Worm (Caenorhabditis elegans) whole organism, L4 larva: ENCODE measurements around the gene Y81B9A.4.

Experiments used
- F44E2.7 ChIP-seq: fragments of 200-800 bp; sonication (Bioruptor generic); IDR thresholded peaks from 2 replicates; pipeline ENCODE4 v2.1.2; 2022; ENCODE audit warnings: missing genetic modification characterization, missing compliant biosample characterization
- attf-4 ChIP-seq: sonication (generic microtip); optimal IDR thresholded peaks from 3 replicates; lab custom pipeline; 2017; ENCODE audit warnings: missing biosample characterization, missing genetic modification characterization
- ceh-32 ChIP-seq: sonication (generic microtip); optimal IDR thresholded peaks from 2 replicates; lab custom pipeline; 2016; ENCODE audit warnings: mild to moderate bottlenecking, missing genetic modification characterization, missing compliant biosample characterization; ENCODE audit not compliant: poor library complexity
- dve-1 ChIP-seq: sonication (generic microtip); optimal IDR thresholded peaks from 2 replicates; lab custom pipeline; 2017; ENCODE audit warnings: antibody characterized with exemption, mild to moderate bottlenecking, missing genetic modification characterization, missing compliant biosample characterization; ENCODE audit not compliant: insufficient read depth
- lin-13 ChIP-seq: fragments of 150-350 bp; optimal IDR thresholded peaks from 2 replicates; lab custom pipeline; 2014; ENCODE audit warnings: missing biosample characterization, missing genetic modification reagents, missing genetic modification characterization
- mdl-1 ChIP-seq, 2 experiments: fragments of 150-350 bp in 1 of 2; sonication (generic microtip) in 1 of 2; optimal IDR thresholded peaks; 2 replicates each; lab custom pipeline; 2014 to 2017; ENCODE audit warnings: missing biosample characterization in 2 of 2, missing genetic modification characterization in 2 of 2
- nhr-237 ChIP-seq: sonication (generic microtip); optimal IDR thresholded peaks from 2 replicates; lab custom pipeline; 2017; ENCODE audit warnings: missing biosample characterization, missing genetic modification characterization
- nhr-41 ChIP-seq: fragments of 200-800 bp; sonication (Bioruptor generic); IDR thresholded peaks from 2 replicates; pipeline ENCODE4 v1.3.6; 2022; ENCODE audit warnings: missing genetic modification reagents, missing genetic modification characterization, missing compliant biosample characterization
- nhr-6 ChIP-seq: fragments of 150-350 bp; optimal IDR thresholded peaks from 2 replicates; lab custom pipeline; 2014; ENCODE audit warnings: missing biosample characterization, missing genetic modification characterization
- nhr-77 ChIP-seq: fragments of 150-350 bp; optimal IDR thresholded peaks from 2 replicates; lab custom pipeline; 2014; ENCODE audit warnings: missing biosample characterization, missing genetic modification characterization
- snpc-4 ChIP-seq: fragments of 150-350 bp; optimal IDR thresholded peaks from 2 replicates; lab custom pipeline; 2014; ENCODE audit warnings: missing biosample characterization, missing genetic modification characterization
- unc-62 ChIP-seq, 3 experiments: fragments of 150-350 bp in 1 of 3; sonication (generic microtip); optimal IDR thresholded peaks in 2 of 3; peaks in 1 of 3; 1 replicate in 1 of 3; 2 replicates in 2 of 3; lab custom pipeline; 2014 to 2017; ENCODE audit warnings: missing biosample characterization in 3 of 3, missing genetic modification characterization in 3 of 3, missing genetic modification reagents in 3 of 3, missing genotype in 1 of 3
- zag-1 ChIP-seq: fragments of 150-350 bp; optimal IDR thresholded peaks from 2 replicates; lab custom pipeline; 2014; ENCODE audit warnings: missing biosample characterization, missing genetic modification characterization
- ztf-11 ChIP-seq: fragments of 150-350 bp; optimal IDR thresholded peaks from 2 replicates; lab custom pipeline; 2014; ENCODE audit warnings: missing biosample characterization, missing genetic modification characterization

DNA sequence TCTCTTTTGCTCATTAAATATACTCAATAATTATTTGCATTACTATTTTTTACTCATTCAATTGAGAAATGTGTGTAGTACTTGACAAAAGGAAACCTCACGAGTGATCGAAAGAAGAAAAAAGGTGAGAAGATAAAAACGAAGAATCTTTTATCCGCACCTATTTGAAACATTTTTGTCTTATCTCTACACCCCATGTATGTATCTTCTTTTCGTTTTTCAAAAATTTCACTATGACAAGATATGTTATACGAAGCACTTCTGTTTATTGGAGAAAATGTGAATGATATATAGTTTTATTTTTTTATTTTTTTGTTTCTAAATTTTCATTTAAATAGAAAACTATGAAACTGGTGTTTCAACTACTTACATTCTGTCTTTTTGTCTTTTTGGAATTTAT lies 24.3 kb upstream of the Y81B9A.4 start:
- TF ChIP-seq nhr-237 (tag; lab: Kevin White, UChicago) = no peak
- no peak for TF ChIP-seq attf-4
- no peak for TF ChIP-seq mdl-1 (tag; optimal IDR thresholded peaks at IDR 0.05; lab: Kevin White, UChicago)
- no peak for TF ChIP-seq ceh-32
- TF ChIP-seq lin-13 (GFP tag; lab: Kevin White, UChicago) = no peak
- TF ChIP-seq dve-1 (tag; lab: Kevin White, UChicago) = no peak
- TF ChIP-seq F44E2.7 (GFP tag; lab: Robert Waterston, UW) = no peak
- TF ChIP-seq nhr-77 (tag; lab: Kevin White, UChicago) = no peak
- peak in 1 of 2 experiments; percentile 53 for TF ChIP-seq unc-62 (GFP tag; optimal IDR thresholded peaks at IDR 0.05 in 1 of 2; lab: Kevin White, UChicago)
- no peak for TF ChIP-seq unc-62 (tag; optimal IDR thresholded peaks at IDR 0.05; lab: Kevin White, UChicago)
- no peak for TF ChIP-seq zag-1 (tag; lab: Kevin White, UChicago)
- TF ChIP-seq ztf-11 (tag; lab: Kevin White, UChicago) = no peak
- no peak for TF ChIP-seq nhr-6 (tag; lab: Kevin White, UChicago)
- no peak for TF ChIP-seq nhr-41 (GFP tag; lab: Robert Waterston, UW)
- no peak for TF ChIP-seq snpc-4 (tag; lab: Kevin White, UChicago)
